Worm (Caenorhabditis elegans): Measurements from ENCODE around the gene F35D2.1.

- TF ChIP-seq ZK546.5 (tag; optimal IDR thresholded peaks at IDR 0.05) (no peak), duxl-1 (tag; optimal IDR thresholded peaks at IDR 0.05; ENCODE audit: poor library complexity) (no peak), ceh-20 (GFP tag; IDR thresholded peaks at IDR 0.05) (no peak), ctbp-1 (GFP tag; IDR thresholded peaks at IDR 0.05) (no peak), lin-39 (tag; optimal IDR thresholded peaks at IDR 0.05) (no peak), ama-1 (optimal IDR thresholded peaks at IDR 0.05) (no peak), skn-1 (tag; optimal IDR thresholded peaks at IDR 0.05) (no peak), ceh-62 (tag; optimal IDR thresholded peaks at IDR 0.05) (no peak), hlh-30 (tag; optimal IDR thresholded peaks at IDR 0.05; ENCODE audit: insufficient read depth) (peak; percentile 27), Y75B8A.6 (GFP tag; IDR thresholded peaks at IDR 0.05) (no peak), ztf-11 (tag; optimal IDR thresholded peaks at IDR 0.05) (no peak), madf-9 (GFP tag; conservative IDR thresholded peaks at IDR 0.05) (no peak), fkh-10 (GFP tag; optimal IDR thresholded peaks at IDR 0.05) (no peak), zag-1 (tag; optimal IDR thresholded peaks at IDR 0.05) (no peak)
These were observed 44.2 kb upstream of the F35D2.1 start for ce11 chrII:7531478-7531877.
